Fruit fly (Drosophila melanogaster) whole organism: ENCODE results near the gene CG7600.

Experiments
- CG8478 ChIP-seq: fragments of >200 bp; optimal IDR thresholded peaks from 2 replicates; lab custom pipeline; 2018; ENCODE audit warnings: inconsistent platforms
- Dll ChIP-seq: fragments of >200 bp; optimal IDR thresholded peaks from 2 replicates; lab custom pipeline; 2017
- EcR ChIP-seq, 2 experiments: fragments of >200 bp; optimal IDR thresholded peaks; 2 replicates each; lab custom pipeline; 2017; ENCODE audit warnings: missing biosample characterization in 2 of 2, missing genetic modification characterization in 2 of 2, missing genetic modification reagents in 2 of 2
- pan ChIP-seq: fragments of >200 bp; optimal IDR thresholded peaks from 2 replicates; lab custom pipeline; 2017
- psq ChIP-seq: fragments of >200 bp; optimal IDR thresholded peaks from 2 replicates; lab custom pipeline; 2017
- usp ChIP-seq: fragments of >200 bp; optimal IDR thresholded peaks from 2 replicates; lab custom pipeline; 2017; ENCODE audit warnings: missing biosample characterization, missing genetic modification characterization, mixed read lengths

CG7600 gene

dm6 chr3L:11259759-11260158 lies 49.2 kb downstream of the CG7600 start:
- no peak for TF ChIP-seq Dll
- no peak for TF ChIP-seq usp
- TF ChIP-seq psq = no peak
- no peak for TF ChIP-seq CG8478 (lab: Kevin White, UChicago)
- no peak for TF ChIP-seq EcR (GFP tag; optimal IDR thresholded peaks at IDR 0.05; lab: Kevin White, UChicago)
- TF ChIP-seq pan (lab: Kevin White, UChicago) = no peak

DNA sequence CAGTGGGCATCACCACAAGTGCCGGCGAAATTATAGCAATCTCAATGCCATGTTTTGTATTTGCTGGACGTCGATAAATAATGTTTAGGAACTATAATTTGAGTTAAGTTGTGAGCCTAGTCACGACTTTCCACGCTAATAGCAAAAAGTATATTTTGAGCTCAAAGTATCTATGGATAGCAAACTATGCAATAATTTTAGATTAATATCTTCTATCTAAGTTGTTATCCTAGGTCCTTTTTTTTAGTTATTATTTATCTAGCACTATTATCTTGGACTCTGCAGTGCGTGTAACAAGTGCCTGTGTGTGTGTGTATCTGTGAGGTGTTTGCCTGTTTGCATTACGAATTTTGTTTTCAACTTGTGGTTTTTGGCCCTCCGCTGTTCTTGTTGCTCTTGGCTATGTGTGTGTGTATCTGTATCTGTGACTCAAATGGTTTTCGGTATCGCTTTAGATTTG lies 49.7 kb downstream of the CG7600 start:
- TF ChIP-seq psq = no peak
- TF ChIP-seq CG8478 (lab: Kevin White, UChicago) = no peak
- no peak for TF ChIP-seq pan (lab: Kevin White, UChicago)
- no peak for TF ChIP-seq EcR (GFP tag; optimal IDR thresholded peaks at IDR 0.05; lab: Kevin White, UChicago)
- TF ChIP-seq Dll = no peak
- no peak for TF ChIP-seq usp

DNA sequence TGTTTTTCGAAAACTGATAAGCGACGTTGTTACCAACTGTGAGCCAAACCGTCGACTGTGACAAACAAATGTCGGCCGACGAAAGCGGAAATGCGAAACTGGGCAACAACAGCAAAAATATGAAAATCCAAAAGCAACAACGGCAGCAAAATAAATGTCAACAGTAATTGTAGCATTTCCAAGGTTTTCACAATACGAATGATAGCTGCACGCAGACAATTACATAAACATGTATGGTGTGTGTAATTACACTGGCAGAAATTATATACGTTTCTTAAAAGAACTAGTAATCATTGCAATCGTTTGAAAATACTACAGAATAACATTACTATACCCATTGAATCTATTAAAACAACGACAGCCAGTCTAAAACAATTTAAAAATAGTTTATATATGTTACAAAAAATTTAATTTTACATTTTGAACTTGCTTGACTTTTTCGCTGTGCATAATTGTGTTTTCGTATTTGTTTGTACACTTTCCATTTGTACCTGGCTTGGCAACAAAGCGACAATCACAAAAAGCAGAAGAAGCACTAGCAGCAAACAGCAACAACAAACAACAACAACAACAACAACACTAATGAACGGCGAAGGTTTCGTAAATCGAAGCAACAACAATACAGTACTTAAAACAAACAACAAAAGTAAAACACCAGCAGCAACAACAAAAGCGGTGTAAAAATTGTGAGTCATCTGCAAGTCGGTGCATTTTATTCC lies 50.3 kb downstream of the CG7600 start:
- TF ChIP-seq pan (lab: Kevin White, UChicago) = no peak
- TF ChIP-seq psq = no peak
- no peak for TF ChIP-seq EcR (GFP tag; optimal IDR thresholded peaks at IDR 0.05; lab: Kevin White, UChicago)
- TF ChIP-seq usp = no peak
- no peak for TF ChIP-seq Dll
- no peak for TF ChIP-seq CG8478 (lab: Kevin White, UChicago)

dm6 chr3L:11261456-11262082 lies 51.0 kb downstream of the CG7600 start:
- TF ChIP-seq usp (no peak), pan (lab: Kevin White, UChicago) (no peak)

- no peak for TF ChIP-seq psq
- no peak for TF ChIP-seq EcR (GFP tag; optimal IDR thresholded peaks at IDR 0.05; lab: Kevin White, UChicago)
- TF ChIP-seq CG8478 (lab: Kevin White, UChicago) = no peak
- no peak for TF ChIP-seq Dll
- no peak for TF ChIP-seq pan (lab: Kevin White, UChicago)
Measured at dm6 chr3L:11262159-11262558, 51.6 kb downstream of the CG7600 start.
